Worm (Caenorhabditis elegans): ENCODE measurements around the gene sav-1.

- TF ChIP-seq flt-1 (GFP tag; IDR thresholded peaks at IDR 0.05) (no peak), med-1 (GFP tag; optimal IDR thresholded peaks at IDR 0.05; ENCODE audit: insufficient read depth) (no peak), T22C8.4 (GFP tag; IDR thresholded peaks at IDR 0.05) (no peak), klf-2 (GFP tag; conservative IDR thresholded peaks at IDR 0.05) (no peak), ztf-29 (GFP tag; IDR thresholded peaks at IDR 0.05) (no peak), ref-1 (GFP tag; conservative IDR thresholded peaks at IDR 0.05) (no peak), cog-1 (tag; optimal IDR thresholded peaks at IDR 0.05) (no peak), tab-1 (GFP tag; IDR thresholded peaks at IDR 0.05) (no peak)
Observed at ce11 chrX:2316859-2317258, 29.9 kb upstream of the sav-1 start.

Measured in whole organism, midembryonic.